Fruit fly (Drosophila melanogaster) whole organism, embryonic: ENCODE results near the gene CG15773.

Experiments used
- BtbVII ChIP-seq: fragments of 200-800 bp; sonication (Bioruptor generic); optimal IDR thresholded peaks from 3 replicates; lab custom pipeline; 2017; ENCODE audit warnings: missing biosample characterization, mild to moderate bottlenecking, missing genetic modification characterization
- CG10565 ChIP-seq: fragments of 200-800 bp; sonication (Bioruptor generic); optimal IDR thresholded peaks from 3 replicates; lab custom pipeline; 2016; ENCODE audit warnings: missing biosample characterization, mild to moderate bottlenecking, missing genetic modification characterization
- CG10654 ChIP-seq: fragments of 200-800 bp; sonication (Bioruptor generic); optimal IDR thresholded peaks from 2 replicates; lab custom pipeline; 2016; ENCODE audit warnings: missing biosample characterization, missing genetic modification characterization
- CG11723 ChIP-seq: fragments of 200-800 bp; sonication (Bioruptor generic); optimal IDR thresholded peaks from 2 replicates; lab custom pipeline; 2017; ENCODE audit warnings: missing biosample characterization, mild to moderate bottlenecking, missing genetic modification characterization
- CG12155 ChIP-seq: fragments of 200-800 bp; sonication (Bioruptor generic); optimal IDR thresholded peaks from 3 replicates; lab custom pipeline; 2016; ENCODE audit warnings: missing biosample characterization, missing genetic modification characterization
- CG12391 ChIP-seq: fragments of 200-800 bp; sonication (Bioruptor generic); optimal IDR thresholded peaks from 3 replicates; lab custom pipeline; 2018; ENCODE audit warnings: missing biosample characterization, mild to moderate bottlenecking, missing genetic modification characterization, moderate library complexity
- CG12744 ChIP-seq: fragments of 200-800 bp; sonication (Bioruptor generic); optimal IDR thresholded peaks from 2 replicates; lab custom pipeline; 2016; ENCODE audit warnings: missing biosample characterization, missing genetic modification characterization
- CG17186 ChIP-seq: fragments of 200-800 bp; sonication (Bioruptor generic); optimal IDR thresholded peaks from 3 replicates; lab custom pipeline; 2017; ENCODE audit warnings: missing biosample characterization, missing genetic modification reagents, missing genetic modification characterization
- CG18011 ChIP-seq: fragments of 200-800 bp; sonication (Bioruptor generic); optimal IDR thresholded peaks from 2 replicates; lab custom pipeline; 2017; ENCODE audit warnings: missing biosample characterization, missing genetic modification characterization, mild to moderate bottlenecking, moderate library complexity, missing genotype
- CG1832 ChIP-seq: fragments of 200-800 bp; sonication (Bioruptor generic); optimal IDR thresholded peaks from 2 replicates; lab custom pipeline; 2017; ENCODE audit warnings: missing biosample characterization, mild to moderate bottlenecking, missing genetic modification characterization, inconsistent platforms
- CG2116 ChIP-seq: fragments of 200-800 bp; sonication (Bioruptor generic); optimal IDR thresholded peaks from 3 replicates; lab custom pipeline; 2018; ENCODE audit warnings: missing biosample characterization, mild to moderate bottlenecking, missing genetic modification characterization
- CG32772 ChIP-seq: fragments of 200-800 bp; sonication (Bioruptor generic); IDR thresholded peaks from 2 replicates; pipeline ENCODE4 v1.3.6; 2022; ENCODE audit warnings: missing biosample characterization, missing genetic modification characterization
- CG6765 ChIP-seq: fragments of 200-800 bp; sonication (Bioruptor generic); optimal IDR thresholded peaks from 3 replicates; lab custom pipeline; 2017; ENCODE audit warnings: missing biosample characterization, mild to moderate bottlenecking, missing genetic modification characterization
- CG8089 ChIP-seq: fragments of 200-800 bp; sonication (Bioruptor generic); optimal IDR thresholded peaks from 3 replicates; lab custom pipeline; 2016; ENCODE audit warnings: missing biosample characterization, missing genetic modification characterization
- CG8281 ChIP-seq: fragments of 200-800 bp; sonication (Bioruptor generic); optimal IDR thresholded peaks from 2 replicates; lab custom pipeline; 2018; ENCODE audit warnings: missing biosample characterization, mild to moderate bottlenecking, missing genetic modification characterization, moderate library complexity
- CG9215 ChIP-seq: fragments of 200-800 bp; sonication (Bioruptor generic); IDR thresholded peaks from 2 replicates; pipeline ENCODE4 v1.3.6; 2022; ENCODE audit warnings: missing biosample characterization, missing genetic modification characterization
- CG9876 ChIP-seq: fragments of 200-800 bp; sonication (Bioruptor generic); optimal IDR thresholded peaks from 2 replicates; lab custom pipeline; 2016; ENCODE audit warnings: missing biosample characterization, missing genetic modification characterization
- Dad ChIP-seq: fragments of 200-800 bp; sonication (Bioruptor generic); optimal IDR thresholded peaks from 3 replicates; lab custom pipeline; 2016; ENCODE audit warnings: missing biosample characterization, missing genetic modification characterization
- Dip3 ChIP-seq: fragments of 200-800 bp; sonication (Bioruptor generic); optimal IDR thresholded peaks from 3 replicates; lab custom pipeline; 2016; ENCODE audit warnings: missing biosample characterization, missing genetic modification characterization
- Doc3 ChIP-seq: fragments of 200-800 bp; sonication (Bioruptor generic); IDR thresholded peaks from 3 replicates; pipeline ENCODE4 v1.3.6; 2022; ENCODE audit warnings: missing biosample characterization, missing genetic modification characterization; ENCODE audit not compliant: partially characterized antibody
- Dref ChIP-seq: fragments of 200-800 bp; sonication (Bioruptor generic); IDR thresholded peaks from 2 replicates; pipeline ENCODE4 v1.3.6; 2022; ENCODE audit warnings: missing biosample characterization, missing genetic modification characterization
- HHEX ChIP-seq: fragments of 200-800 bp; sonication (Bioruptor generic); optimal IDR thresholded peaks from 3 replicates; lab custom pipeline; 2017; ENCODE audit warnings: missing biosample characterization, mild to moderate bottlenecking, missing genetic modification characterization, missing genetic modification reagents
- HLH4C ChIP-seq: fragments of 200-800 bp; sonication (Bioruptor generic); IDR thresholded peaks from 3 replicates; pipeline ENCODE4 v1.3.6; 2022; ENCODE audit warnings: missing biosample characterization, missing genetic modification characterization; ENCODE audit not compliant: partially characterized antibody
- Mrtf ChIP-seq: fragments of 200-800 bp; sonication (Bioruptor generic); IDR thresholded peaks from 3 replicates; pipeline ENCODE4 v1.3.6; 2022; ENCODE audit warnings: missing biosample characterization, missing genetic modification characterization
- Vsx1 ChIP-seq: fragments of 200-800 bp; sonication (Bioruptor generic); optimal IDR thresholded peaks from 2 replicates; lab custom pipeline; 2017; ENCODE audit warnings: missing biosample characterization, mild to moderate bottlenecking, missing genetic modification characterization, missing genetic modification reagents
- YL-1 ChIP-seq: fragments of 200-800 bp; sonication (Bioruptor generic); optimal IDR thresholded peaks from 3 replicates; lab custom pipeline; 2017; ENCODE audit warnings: missing biosample characterization, mild to moderate bottlenecking, missing genetic modification characterization
- al ChIP-seq: fragments of 200-800 bp; sonication (Bioruptor generic); IDR thresholded peaks from 2 replicates; pipeline ENCODE4 v1.3.6; 2022; ENCODE audit warnings: missing biosample characterization, missing genetic modification characterization
- ara ChIP-seq: fragments of 200-800 bp; sonication (Bioruptor generic); IDR thresholded peaks from 2 replicates; pipeline ENCODE4 v1.3.6; 2022; ENCODE audit warnings: missing biosample characterization, missing genetic modification characterization
- cato ChIP-seq: fragments of 200-800 bp; sonication (Bioruptor generic); optimal IDR thresholded peaks from 2 replicates; lab custom pipeline; 2016; ENCODE audit warnings: missing biosample characterization, missing genetic modification characterization, borderline replicate concordance
- caup ChIP-seq: fragments of 200-800 bp; sonication (Bioruptor generic); optimal IDR thresholded peaks from 3 replicates; lab custom pipeline; 2017; ENCODE audit warnings: missing biosample characterization, mild to moderate bottlenecking, missing genetic modification characterization, moderate library complexity; ENCODE audit not compliant: severe bottlenecking
- croc ChIP-seq: fragments of 200-800 bp; sonication (Bioruptor generic); conservative IDR thresholded peaks from 3 replicates; pipeline ENCODE4 v1.3.6; 2022; ENCODE audit warnings: missing biosample characterization, missing genetic modification characterization
- cwo ChIP-seq: fragments of 200-800 bp; sonication (Bioruptor generic); optimal IDR thresholded peaks from 3 replicates; lab custom pipeline; 2017; ENCODE audit warnings: missing biosample characterization, missing genetic modification characterization, mild to moderate bottlenecking, moderate library complexity, missing genetic modification reagents
- dati ChIP-seq: fragments of 200-800 bp; sonication (Bioruptor generic); IDR thresholded peaks from 2 replicates; pipeline ENCODE4 v1.3.6; 2022; ENCODE audit warnings: missing biosample characterization, missing genetic modification characterization
- dmrt99B ChIP-seq: fragments of 200-800 bp; sonication (Bioruptor generic); optimal IDR thresholded peaks from 2 replicates; lab custom pipeline; 2018; ENCODE audit warnings: missing biosample characterization, mild to moderate bottlenecking, missing genetic modification characterization, moderate library complexity
- dpn ChIP-seq, 2 experiments: fragments of 200-800 bp; sonication (Bioruptor generic); optimal IDR thresholded peaks; 3 replicates each; lab custom pipeline; 2016; ENCODE audit warnings: missing biosample characterization in 2 of 2, missing genetic modification characterization in 2 of 2
- fd64A ChIP-seq: fragments of 200-800 bp; sonication (Bioruptor generic); optimal IDR thresholded peaks from 3 replicates; lab custom pipeline; 2018; ENCODE audit warnings: missing biosample characterization, mild to moderate bottlenecking, missing genetic modification characterization
- grau ChIP-seq: fragments of 200-800 bp; optimal IDR thresholded peaks from 3 replicates; lab custom pipeline; 2019; ENCODE audit warnings: missing biosample characterization, mild to moderate bottlenecking, missing genetic modification characterization, moderate library complexity
- gro ChIP-seq: fragments of 200-800 bp; sonication (Bioruptor generic); optimal IDR thresholded peaks from 2 replicates; lab custom pipeline; 2016; ENCODE audit warnings: missing biosample characterization, missing genetic modification characterization
- ham ChIP-seq: fragments of 200-800 bp; sonication (Bioruptor generic); IDR thresholded peaks from 2 replicates; pipeline ENCODE4 v1.3.6; 2022; ENCODE audit warnings: missing biosample characterization, missing genetic modification characterization
- hth ChIP-seq: fragments of >200 bp; optimal IDR thresholded peaks from 2 replicates; lab custom pipeline; 2017; ENCODE audit warnings: inconsistent platforms
- kni ChIP-seq: fragments of 200-800 bp; sonication (Bioruptor generic); optimal IDR thresholded peaks from 3 replicates; lab custom pipeline; 2017; ENCODE audit warnings: mild to moderate bottlenecking, missing biosample characterization, missing genetic modification reagents, missing genetic modification characterization
- oc ChIP-seq: fragments of 200-800 bp; sonication (Bioruptor generic); optimal IDR thresholded peaks from 2 replicates; lab custom pipeline; 2018; ENCODE audit warnings: missing biosample characterization, mild to moderate bottlenecking, missing genetic modification characterization, moderate library complexity
- pho ChIP-seq: fragments of 200-800 bp; sonication (Bioruptor generic); optimal IDR thresholded peaks from 2 replicates; lab custom pipeline; 2016; ENCODE audit warnings: missing biosample characterization, missing genetic modification characterization
- pita ChIP-seq: fragments of 200-800 bp; sonication (Bioruptor generic); optimal IDR thresholded peaks from 2 replicates; lab custom pipeline; 2017; ENCODE audit warnings: missing biosample characterization, mild to moderate bottlenecking, missing genetic modification characterization
- pzg ChIP-seq: fragments of 200-800 bp; sonication (Bioruptor generic); optimal IDR thresholded peaks from 3 replicates; lab custom pipeline; 2018; ENCODE audit warnings: missing biosample characterization, mild to moderate bottlenecking, missing genetic modification characterization, moderate library complexity
- run ChIP-seq: fragments of 200-800 bp; sonication (Bioruptor generic); optimal IDR thresholded peaks from 3 replicates; lab custom pipeline; 2018; ENCODE audit warnings: missing biosample characterization, mild to moderate bottlenecking, missing genetic modification characterization
- sima ChIP-seq: fragments of 200-800 bp; sonication (Bioruptor generic); optimal IDR thresholded peaks from 2 replicates; lab custom pipeline; 2016; ENCODE audit warnings: missing biosample characterization, missing genetic modification characterization

CG15773 gene

DNA sequence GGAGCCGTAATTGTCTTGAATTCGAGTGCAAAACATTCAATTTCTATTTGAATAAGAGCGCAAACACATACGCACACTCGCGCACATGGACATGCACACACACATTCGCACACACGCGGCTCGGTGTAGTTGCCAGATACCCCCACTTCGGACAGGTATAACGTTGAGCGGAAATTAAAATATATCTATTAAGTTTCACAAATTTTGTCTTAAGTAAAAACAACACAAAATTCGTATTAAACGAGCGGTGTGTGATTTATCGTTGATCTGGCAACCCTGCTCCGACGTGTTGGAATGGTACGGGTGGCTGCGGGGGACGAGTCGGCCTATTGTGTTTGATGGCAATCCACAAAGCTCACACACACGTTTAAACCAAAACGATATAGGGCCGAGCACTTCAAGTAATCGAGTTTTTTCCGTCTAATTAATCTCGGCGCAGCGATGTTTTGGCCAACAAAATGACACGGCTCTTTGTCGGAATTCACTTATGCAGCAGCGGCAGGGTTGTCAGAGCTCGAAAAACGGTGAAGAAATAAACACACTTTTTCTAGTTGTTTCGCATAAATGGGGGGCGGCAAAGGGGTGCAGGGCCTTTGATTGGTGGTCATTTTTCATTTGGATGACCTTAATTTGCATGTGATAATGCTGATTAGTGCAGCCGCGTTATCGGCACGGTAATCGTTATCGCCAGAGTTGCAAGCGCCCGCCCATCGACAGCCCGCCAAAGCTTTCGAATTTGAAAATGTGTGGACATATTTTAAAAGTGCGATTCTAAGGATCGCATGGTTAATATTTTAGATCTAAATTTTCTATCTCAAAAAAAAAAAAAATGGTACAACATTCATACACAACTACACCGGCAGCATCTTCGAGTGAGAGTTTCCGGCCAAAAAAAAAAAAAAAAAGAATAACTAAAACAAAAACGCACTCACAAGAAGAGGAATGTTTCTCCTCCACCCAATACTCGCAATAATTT is 13.6 kb downstream of the CG15773 start (continued):
- TF ChIP-seq ham (GFP tag; lab: Robert Waterston, UW) (no peak), HHEX (peak; percentile 83), pita (GFP tag; lab: Kevin White, UChicago) (no peak), CG9215 (GFP tag; lab: Robert Waterston, UW) (peak; percentile 70), HLH4C (peak; percentile 60), ara (peak; percentile 79), Doc3 (GFP tag; lab: Robert Waterston, UW) (0 out of 3 replicates have a peak, but pooled peaks have one; percentile 27), cwo (GFP tag; lab: Kevin White, UChicago) (peak; percentile 64), dmrt99B (tag; lab: Kevin White, UChicago) (peak; percentile 75), al (peak; percentile 61), caup (GFP tag; lab: Kevin White, UChicago) (peak; percentile 71), sima (GFP tag; lab: Kevin White, UChicago) (no peak), CG18011 (GFP tag; lab: Kevin White, UChicago) (peak; percentile 35), CG10654 (GFP tag; lab: Kevin White, UChicago) (peak; percentile 50), Vsx1 (GFP tag; lab: Kevin White, UChicago) (peak; percentile 3), hth (no peak), CG8281 (tag; lab: Kevin White, UChicago) (peak; percentile 25), gro (GFP tag; lab: Kevin White, UChicago) (peak; percentile 48), cato (no peak), oc (peak; percentile 29), CG2116 (GFP tag; lab: Kevin White, UChicago) (peak; percentile 98), CG6765 (GFP tag; lab: Kevin White, UChicago) (peak; percentile 54), CG11723 (GFP tag; lab: Kevin White, UChicago) (peak; percentile 60), Dip3 (GFP tag; lab: Kevin White, UChicago) (peak; percentile 80), fd64A (GFP tag; lab: Kevin White, UChicago) (peak; percentile 13), CG17186 (peak; percentile 45), CG10565 (GFP tag; lab: Kevin White, UChicago) (no peak), kni (GFP tag; lab: Kevin White, UChicago) (peak; percentile 55), CG1832 (GFP tag; lab: Kevin White, UChicago) (no peak), dpn (GFP tag; optimal IDR thresholded peaks at IDR 0.05; lab: Kevin White, UChicago) (peak; percentile 51 to 55), croc (peak; percentile 51; the same call in 2 of the 3 replicates), pho (peak; percentile 49), YL-1 (GFP tag; lab: Kevin White, UChicago) (peak; percentile 36), dati (GFP tag; lab: Robert Waterston, UW) (0 out of 2 replicates have a peak, but pooled peaks have one; percentile 32), CG32772 (GFP tag; lab: Robert Waterston, UW) (peak; percentile 70), CG12391 (peak; percentile 71), BtbVII (GFP tag; lab: Kevin White, UChicago) (peak; percentile 61), CG12155 (GFP tag; lab: Kevin White, UChicago) (peak; percentile 63), Dref (GFP tag; lab: Robert Waterston, UW) (peak; percentile 75), CG12744 (GFP tag; lab: Kevin White, UChicago) (peak; percentile 7), CG8089 (GFP tag; lab: Kevin White, UChicago) (peak; percentile 25), CG9876 (GFP tag; lab: Kevin White, UChicago) (no peak), pzg (GFP tag; lab: Kevin White, UChicago) (peak; percentile 29), Mrtf (peak; percentile 75; the same call in 2 of the 3 replicates), run (tag; lab: Kevin White, UChicago) (peak; percentile 29), grau (tag; lab: Kevin White, UChicago) (peak; percentile 71), Dad (GFP tag; lab: Kevin White, UChicago) (no peak)
